Worm (Caenorhabditis elegans) whole organism, L4 larva: ENCODE measurements around the gene K10B2.4.

ENCODE experiments used
- F49E8.2 ChIP-seq: sonication (generic microtip); optimal IDR thresholded peaks from 2 replicates; lab custom pipeline; 2016; ENCODE audit warnings: missing compliant biosample characterization, mild to moderate bottlenecking, missing genetic modification characterization, borderline replicate concordance
- T20F7.1 ChIP-seq: fragments of 200-800 bp; sonication (Bioruptor generic); optimal IDR thresholded peaks from 2 replicates; lab custom pipeline; 2018; ENCODE audit warnings: mild to moderate bottlenecking, missing genetic modification characterization, missing compliant biosample characterization
- Y48G9A.11 ChIP-seq: fragments of 200-800 bp; sonication (Bioruptor generic); IDR thresholded peaks from 2 replicates; pipeline ENCODE4 v1.3.6; 2022; ENCODE audit warnings: missing genetic modification reagents, missing genetic modification characterization, missing compliant biosample characterization
- Y5F2A.4 ChIP-seq: fragments of 200-800 bp; sonication (Bioruptor generic); optimal IDR thresholded peaks from 2 replicates; lab custom pipeline; 2018; ENCODE audit warnings: mild to moderate bottlenecking, missing genetic modification characterization, missing compliant biosample characterization
- aha-1 ChIP-seq: fragments of 150-350 bp; peaks from one replicate; lab custom pipeline; 2014; ENCODE audit warnings: missing biosample characterization, missing genetic modification characterization
- arid-1 ChIP-seq: fragments of 200-800 bp; sonication (Bioruptor generic); conservative IDR thresholded peaks from 2 replicates; pipeline ENCODE4 v1.3.6; 2022; ENCODE audit warnings: missing genetic modification reagents, missing genetic modification characterization, missing compliant biosample characterization
- ceh-32 ChIP-seq: sonication (generic microtip); optimal IDR thresholded peaks from 2 replicates; lab custom pipeline; 2016; ENCODE audit warnings: mild to moderate bottlenecking, missing genetic modification characterization, missing compliant biosample characterization; ENCODE audit not compliant: poor library complexity
- ces-1 ChIP-seq: fragments of 150-350 bp; sonication (generic microtip); optimal IDR thresholded peaks from 4 replicates; lab custom pipeline; 2014; ENCODE audit warnings: missing biosample characterization, missing genetic modification reagents, missing genetic modification characterization
- daf-19 ChIP-seq: fragments of 200-800 bp; sonication (Bioruptor generic); conservative IDR thresholded peaks from 2 replicates; pipeline ENCODE4 v1.3.6; 2022; ENCODE audit warnings: missing genetic modification characterization, missing compliant biosample characterization
- dmd-6 ChIP-seq: fragments of 200-800 bp; sonication (Bioruptor generic); IDR thresholded peaks from 2 replicates; pipeline ENCODE4 v1.3.6; 2022; ENCODE audit warnings: missing genetic modification reagents, missing genetic modification characterization, missing compliant biosample characterization
- dmd-8 ChIP-seq: fragments of 200-800 bp; sonication (Bioruptor generic); IDR thresholded peaks from 2 replicates; pipeline ENCODE4 v1.3.6; 2022; ENCODE audit warnings: missing genetic modification characterization, missing compliant biosample characterization
- dmd-9 ChIP-seq: fragments of 200-800 bp; sonication (Bioruptor generic); IDR thresholded peaks from 2 replicates; pipeline ENCODE4 v1.3.6; 2022; ENCODE audit warnings: missing genetic modification reagents, missing genetic modification characterization, missing compliant biosample characterization
- dpl-1 ChIP-seq: fragments of 150-350 bp; optimal IDR thresholded peaks from 2 replicates; lab custom pipeline; 2014; ENCODE audit warnings: missing biosample characterization, missing genetic modification reagents, missing genetic modification characterization
- egl-27 ChIP-seq: sonication (generic microtip); optimal IDR thresholded peaks from 3 replicates; lab custom pipeline; 2017; ENCODE audit warnings: missing biosample characterization, missing genetic modification reagents, missing genetic modification characterization
- egl-43 ChIP-seq: fragments of 200-800 bp; sonication (Bioruptor generic); IDR thresholded peaks from 2 replicates; pipeline ENCODE4 v1.3.6; 2022; ENCODE audit warnings: missing genetic modification reagents, missing genetic modification characterization, missing compliant biosample characterization
- fkh-10 ChIP-seq: fragments of 150-350 bp; optimal IDR thresholded peaks from 2 replicates; lab custom pipeline; 2014; ENCODE audit warnings: missing biosample characterization, missing genetic modification reagents, missing genetic modification characterization
- hif-1 ChIP-seq, 2 experiments: sonication (generic microtip); optimal IDR thresholded peaks; 2 replicates each; lab custom pipeline; 2016 to 2017; ENCODE audit warnings: missing compliant biosample characterization in 2 of 2, missing genetic modification characterization in 2 of 2, missing genetic modification reagents in 2 of 2, missing genotype in 2 of 2, mild to moderate bottlenecking in 1 of 2
- hlh-11 ChIP-seq: fragments of 200-800 bp; sonication (Bioruptor generic); optimal IDR thresholded peaks from 2 replicates; lab custom pipeline; 2018; ENCODE audit warnings: mild to moderate bottlenecking, missing genetic modification characterization, missing compliant biosample characterization
- lim-7 ChIP-seq: fragments of 200-800 bp; sonication (Bioruptor generic); IDR thresholded peaks from 2 replicates; pipeline ENCODE4 v1.3.6; 2022; ENCODE audit warnings: missing genetic modification characterization, missing compliant biosample characterization
- lin-1 ChIP-seq: fragments of 200-800 bp; sonication (Bioruptor generic); IDR thresholded peaks from 2 replicates; pipeline ENCODE4 v1.3.6; 2022; ENCODE audit warnings: missing genetic modification reagents, missing genetic modification characterization, missing compliant biosample characterization
- lin-29 ChIP-seq: fragments of 200-800 bp; sonication (Bioruptor generic); IDR thresholded peaks from 2 replicates; pipeline ENCODE4 v1.3.6; 2022; ENCODE audit warnings: missing genetic modification reagents, missing genetic modification characterization, missing compliant biosample characterization
- lin-38 ChIP-seq: fragments of 200-800 bp; sonication (Bioruptor generic); IDR thresholded peaks from 2 replicates; pipeline ENCODE4 v1.3.6; 2022; ENCODE audit warnings: missing genetic modification reagents, missing genetic modification characterization, missing compliant biosample characterization
- lir-3 ChIP-seq: sonication (generic microtip); optimal IDR thresholded peaks from 2 replicates; lab custom pipeline; 2016; ENCODE audit warnings: mild to moderate bottlenecking, missing genetic modification characterization, missing compliant biosample characterization
- mdt-29 ChIP-seq: fragments of 200-800 bp; sonication (Bioruptor generic); IDR thresholded peaks from 2 replicates; pipeline ENCODE4 v1.3.6; 2022; ENCODE audit warnings: missing genetic modification reagents, missing genetic modification characterization, missing compliant biosample characterization
- nhr-111 ChIP-seq: fragments of 200-800 bp; sonication (Bioruptor generic); optimal IDR thresholded peaks from 2 replicates; lab custom pipeline; 2018; ENCODE audit warnings: mild to moderate bottlenecking, missing genetic modification characterization, missing compliant biosample characterization
- nhr-237 ChIP-seq: sonication (generic microtip); optimal IDR thresholded peaks from 2 replicates; lab custom pipeline; 2017; ENCODE audit warnings: missing biosample characterization, missing genetic modification characterization
- nhr-25 ChIP-seq: sonication (generic microtip); optimal IDR thresholded peaks from 2 replicates; lab custom pipeline; 2017; ENCODE audit warnings: missing genetic modification characterization, mild to moderate bottlenecking, missing compliant biosample characterization, antibody characterized with exemption, moderate library complexity, borderline replicate concordance; ENCODE audit not compliant: insufficient read depth
- nhr-42 ChIP-seq: fragments of 200-800 bp; sonication (Bioruptor generic); IDR thresholded peaks from 2 replicates; pipeline ENCODE4 v1.3.6; 2022; ENCODE audit warnings: missing genetic modification characterization, missing compliant biosample characterization
- nhr-48 ChIP-seq: sonication (generic microtip); optimal IDR thresholded peaks from 2 replicates; lab custom pipeline; 2016; ENCODE audit warnings: mild to moderate bottlenecking, missing genetic modification characterization, missing compliant biosample characterization
- pha-4 ChIP-seq, 2 experiments: fragments of 150-350 bp in 1 of 2; fragments of 200-800 bp in 1 of 2; sonication (Bioruptor generic) in 1 of 2; IDR thresholded peaks in 1 of 2; optimal IDR thresholded peaks in 1 of 2; 2 replicates each; pipeline versions ENCODE4 v1.3.6 to Lab custom; 2014 to 2022; ENCODE audit warnings: missing genetic modification characterization in 2 of 2, missing genetic modification reagents in 2 of 2, missing biosample characterization in 1 of 2, missing compliant biosample characterization in 1 of 2
- php-3 ChIP-seq: fragments of 200-800 bp; sonication (Bioruptor generic); IDR thresholded peaks from 2 replicates; pipeline ENCODE4 v1.3.6; 2022; ENCODE audit warnings: missing genetic modification reagents, missing genetic modification characterization, missing compliant biosample characterization
- snpc-1.2 ChIP-seq: fragments of 200-800 bp; sonication (Bioruptor generic); IDR thresholded peaks from 2 replicates; pipeline ENCODE4 v1.3.6; 2022; ENCODE audit warnings: missing genetic modification reagents, missing genetic modification characterization, missing compliant biosample characterization
- snpc-4 ChIP-seq: fragments of 150-350 bp; optimal IDR thresholded peaks from 2 replicates; lab custom pipeline; 2014; ENCODE audit warnings: missing biosample characterization, missing genetic modification characterization
- tag-97 ChIP-seq: fragments of 200-800 bp; sonication (Bioruptor generic); IDR thresholded peaks from 2 replicates; pipeline ENCODE4 v1.3.6; 2022; ENCODE audit warnings: missing genetic modification characterization, missing compliant biosample characterization
- unc-130 ChIP-seq: sonication (generic microtip); optimal IDR thresholded peaks from 2 replicates; lab custom pipeline; 2016; ENCODE audit warnings: missing genetic modification reagents, missing genetic modification characterization, missing compliant biosample characterization
- unc-39 ChIP-seq: sonication (generic microtip); optimal IDR thresholded peaks from 2 replicates; lab custom pipeline; 2017; ENCODE audit warnings: missing biosample characterization, missing genetic modification characterization
- unc-62 ChIP-seq, 3 experiments: fragments of 150-350 bp in 1 of 3; sonication (generic microtip); optimal IDR thresholded peaks in 2 of 3; peaks in 1 of 3; 1 replicate in 1 of 3; 2 replicates in 2 of 3; lab custom pipeline; 2014 to 2017; ENCODE audit warnings: missing biosample characterization in 3 of 3, missing genetic modification characterization in 3 of 3, missing genetic modification reagents in 3 of 3, missing genotype in 1 of 3
- zfp-3 ChIP-seq: fragments of 200-800 bp; sonication (Bioruptor generic); conservative IDR thresholded peaks from 2 replicates; pipeline ENCODE4 v1.3.6; 2022; ENCODE audit warnings: missing genetic modification reagents, missing genetic modification characterization, missing compliant biosample characterization
- ztf-7 ChIP-seq: fragments of 150-350 bp; optimal IDR thresholded peaks from 2 replicates; lab custom pipeline; 2014; ENCODE audit warnings: missing biosample characterization, missing genetic modification characterization

K10B2.4 gene

ce11 chrII:6370110-6370509 is 9.4 kb upstream of the K10B2.4 start (continued):
- no peak for TF ChIP-seq lin-29 (GFP tag; lab: Robert Waterston, UW)
- TF ChIP-seq Y48G9A.11 (GFP tag; lab: Robert Waterston, UW), result no peak
- TF ChIP-seq zfp-3 (GFP tag; lab: Robert Waterston, UW), result no peak
- peak in 1 of 2 experiments; percentile 60 for TF ChIP-seq hif-1 (tag; optimal IDR thresholded peaks at IDR 0.05; lab: Kevin White, UChicago)
- peak; percentile 95 for TF ChIP-seq aha-1 (tag; lab: Kevin White, UChicago)
- no peak for TF ChIP-seq snpc-4 (tag; lab: Kevin White, UChicago)
- no peak for TF ChIP-seq egl-27 (tag; lab: Kevin White, UChicago)
- peak; percentile 34 for TF ChIP-seq F49E8.2 (tag; lab: Kevin White, UChicago)
- peak; percentile 83 for TF ChIP-seq nhr-48
- peak; percentile 89 for TF ChIP-seq hlh-11
- peak; percentile 78 for TF ChIP-seq lin-1 (GFP tag; lab: Robert Waterston, UW)
- no peak for TF ChIP-seq lim-7 (GFP tag; lab: Robert Waterston, UW)
- peak; percentile 48 for TF ChIP-seq fkh-10 (GFP tag; lab: Kevin White, UChicago)
- TF ChIP-seq unc-39, result no peak
- peak; percentile 80 for TF ChIP-seq dmd-6 (GFP tag; lab: Robert Waterston, UW)
- TF ChIP-seq ceh-32 (tag; lab: Kevin White, UChicago), result no peak
- TF ChIP-seq mdt-29 (GFP tag; lab: Robert Waterston, UW), result no peak
- no peak for TF ChIP-seq nhr-42
- TF ChIP-seq nhr-237 (tag; lab: Kevin White, UChicago), result no peak
- TF ChIP-seq, all 104 proteins: peak for 51

DNA sequence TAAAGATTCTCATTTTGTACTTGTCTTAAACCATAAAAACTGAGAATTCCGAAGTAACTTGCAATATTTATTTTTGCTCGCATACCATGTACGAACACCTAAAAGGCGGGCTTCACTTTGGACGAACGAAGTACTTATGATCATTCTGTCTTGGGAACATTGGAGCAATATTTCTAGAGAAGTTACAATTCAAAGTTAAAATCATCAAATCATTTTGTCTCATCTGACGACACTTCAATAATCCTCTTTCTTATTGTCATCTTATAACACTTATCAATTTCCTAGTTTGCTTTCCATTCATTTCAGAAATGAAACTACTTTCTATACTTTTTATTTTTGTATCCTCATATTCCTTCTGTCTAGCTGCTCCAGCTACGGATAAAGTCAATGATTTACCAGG is 5.9 kb upstream of the K10B2.4 start, which contains the start of gene ctsa-4.1:
TSS of gene ctsa-4.1 (plus strand) at position 301 of the 400 bp plus-strand sequence.
- no peak for TF ChIP-seq dmd-9
- TF ChIP-seq ces-1, result no peak
- TF ChIP-seq dpl-1 (GFP tag; lab: Kevin White, UChicago), result no peak
- TF ChIP-seq tag-97 (GFP tag; lab: Robert Waterston, UW), result no peak
- TF ChIP-seq nhr-25, result no peak
- TF ChIP-seq unc-62 (GFP tag; optimal IDR thresholded peaks at IDR 0.05 in 1 of 2; lab: Kevin White, UChicago), result no peak
- TF ChIP-seq unc-62 (tag; optimal IDR thresholded peaks at IDR 0.05; lab: Kevin White, UChicago), result no peak
- peak; percentile 63 for TF ChIP-seq ztf-7 (tag; lab: Kevin White, UChicago)

DNA sequence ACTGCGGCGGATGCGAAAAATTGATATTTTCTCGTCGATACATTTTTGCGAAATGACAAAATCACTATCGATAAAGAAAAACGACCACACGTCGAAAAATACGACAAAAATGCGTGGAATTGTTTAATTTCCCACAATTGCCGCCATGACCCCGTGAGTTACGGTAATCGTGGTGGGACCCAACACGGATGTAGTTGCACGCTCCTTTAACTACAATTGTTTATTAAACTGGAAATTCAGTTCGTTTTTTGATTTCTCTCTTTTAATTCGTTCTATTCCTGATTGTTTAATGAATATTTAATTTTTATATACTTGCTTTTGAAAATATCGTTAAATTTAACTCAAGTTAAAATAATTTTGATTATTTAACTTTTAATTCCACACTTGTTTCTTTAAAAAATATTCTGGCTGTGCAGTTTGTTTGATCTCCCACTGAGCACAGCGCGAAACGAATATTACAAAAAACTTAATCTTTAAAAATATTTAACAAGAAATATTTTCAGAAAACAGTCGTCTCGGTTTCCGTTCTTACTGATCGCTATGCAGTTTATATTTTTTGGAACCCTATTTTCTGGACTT is 4.6 kb upstream of the K10B2.4 start, which contains the start of the genes ani-2 and clec-88:
TSS of gene ani-2 (minus strand) at position 131 of the 579 bp plus-strand sequence.
TSS of gene clec-88 (plus strand) at position 486 of the 579 bp plus-strand sequence.
- TF ChIP-seq unc-130 (GFP tag; lab: Kevin White, UChicago) (peak; percentile 87), hlh-11 (no peak), lin-38 (GFP tag; lab: Robert Waterston, UW) (peak; percentile 64)

ce11 chrII:6358905-6359304 is 1.9 kb downstream of the K10B2.4 start, which contains the start of gene C32D5.12:
C32D5.12 (minus strand) TSS chrII:6359005.
- TF ChIP-seq egl-43 (GFP tag; lab: Robert Waterston, UW) (no peak), unc-62 (GFP tag; optimal IDR thresholded peaks at IDR 0.05 in 1 of 2; lab: Kevin White, UChicago) (peak in 1 of 2 experiments; percentile 40), unc-62 (tag; optimal IDR thresholded peaks at IDR 0.05; lab: Kevin White, UChicago) (no peak), nhr-42 (no peak)

DNA sequence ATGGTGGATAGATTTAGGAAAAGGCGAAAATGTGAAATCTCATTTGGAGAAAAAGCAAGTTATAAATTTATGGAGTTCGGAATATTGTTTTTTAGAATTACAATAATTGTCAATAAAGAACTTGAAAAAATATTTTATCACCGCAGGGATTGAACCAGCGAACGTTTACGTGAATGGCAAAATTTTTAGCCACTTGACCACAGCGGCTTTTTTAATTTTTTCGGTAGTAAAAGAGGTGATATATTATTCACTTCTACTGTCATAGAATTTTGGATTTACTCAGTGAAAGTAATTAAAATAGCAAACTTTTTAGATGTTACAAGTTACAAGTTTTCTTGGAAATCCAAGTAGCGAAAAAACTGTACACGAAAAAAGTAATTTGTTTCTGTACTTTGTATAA is 2.5 kb downstream of the K10B2.4 start:
- TF ChIP-seq T20F7.1 (GFP tag; lab: Kevin White, UChicago) (no peak), unc-130 (GFP tag; lab: Kevin White, UChicago) (no peak), lim-7 (GFP tag; lab: Robert Waterston, UW) (peak; percentile 77), lin-29 (GFP tag; lab: Robert Waterston, UW) (no peak), php-3 (no peak), lin-38 (GFP tag; lab: Robert Waterston, UW) (peak; percentile 60), dmd-8 (GFP tag; lab: Robert Waterston, UW) (peak; percentile 57; the same call in 1 of the 2 replicates), ceh-32 (tag; lab: Kevin White, UChicago) (no peak), nhr-111 (GFP tag; lab: Kevin White, UChicago) (no peak), daf-19 (0 out of 2 replicates have a peak, but pooled peaks have one; percentile 62), Y5F2A.4 (peak; percentile 38), lir-3 (no peak), arid-1 (GFP tag; lab: Robert Waterston, UW) (peak; percentile 86), snpc-1.2 (GFP tag; lab: Robert Waterston, UW) (0 out of 2 replicates have a peak, but pooled peaks have one; percentile 20), aha-1 (tag; lab: Kevin White, UChicago) (no peak), pha-4 (GFP tag; IDR thresholded peaks at IDR 0.05; lab: Robert Waterston, UW) (peak; percentile 73; the same call in 1 of the 2 replicates), pha-4 (tag; optimal IDR thresholded peaks at IDR 0.05; lab: Kevin White, UChicago) (no peak), ces-1 (no peak), ztf-7 (tag; lab: Kevin White, UChicago) (no peak)
